Worm (Caenorhabditis elegans) whole organism, early embryonic: Measurements from ENCODE around the gene mrp-6.

Experiments used
- F13C5.2 ChIP-seq: sonication (generic microtip); optimal IDR thresholded peaks from 2 replicates; lab custom pipeline; 2017; ENCODE audit warnings: mild to moderate bottlenecking, missing genetic modification characterization, inconsistent platforms, missing compliant biosample characterization
- aly-1 ChIP-seq: sonication (generic microtip); optimal IDR thresholded peaks from 2 replicates; lab custom pipeline; 2016; ENCODE audit warnings: missing genetic modification characterization, missing compliant biosample characterization
- ama-1 ChIP-seq: fragments of 150-350 bp; optimal IDR thresholded peaks from 2 replicates; lab custom pipeline; 2014
- ceh-13 ChIP-seq: fragments of 200-800 bp; sonication (Bioruptor generic); optimal IDR thresholded peaks from 2 replicates; lab custom pipeline; 2018; ENCODE audit warnings: mild to moderate bottlenecking, missing genetic modification characterization, missing compliant biosample characterization
- flt-1 ChIP-seq: fragments of 200-800 bp; sonication (Bioruptor generic); IDR thresholded peaks from 2 replicates; pipeline ENCODE4 v1.3.6; 2022; ENCODE audit warnings: missing genetic modification characterization, missing compliant biosample characterization
- hmg-4 ChIP-seq: fragments of 200-800 bp; sonication (Bioruptor generic); optimal IDR thresholded peaks from 2 replicates; lab custom pipeline; 2018; ENCODE audit warnings: mild to moderate bottlenecking, missing genetic modification characterization, missing compliant biosample characterization
- pes-1 ChIP-seq: fragments of 200-800 bp; sonication (Bioruptor generic); IDR thresholded peaks from 2 replicates; pipeline ENCODE4 v1.3.6; 2022; ENCODE audit warnings: missing genetic modification reagents, missing genetic modification characterization, missing compliant biosample characterization
- sea-1 ChIP-seq: fragments of 200-800 bp; sonication (Bioruptor generic); conservative IDR thresholded peaks from 2 replicates; pipeline ENCODE4 v1.3.6; 2022; ENCODE audit warnings: missing genetic modification characterization, missing compliant biosample characterization

DNA sequence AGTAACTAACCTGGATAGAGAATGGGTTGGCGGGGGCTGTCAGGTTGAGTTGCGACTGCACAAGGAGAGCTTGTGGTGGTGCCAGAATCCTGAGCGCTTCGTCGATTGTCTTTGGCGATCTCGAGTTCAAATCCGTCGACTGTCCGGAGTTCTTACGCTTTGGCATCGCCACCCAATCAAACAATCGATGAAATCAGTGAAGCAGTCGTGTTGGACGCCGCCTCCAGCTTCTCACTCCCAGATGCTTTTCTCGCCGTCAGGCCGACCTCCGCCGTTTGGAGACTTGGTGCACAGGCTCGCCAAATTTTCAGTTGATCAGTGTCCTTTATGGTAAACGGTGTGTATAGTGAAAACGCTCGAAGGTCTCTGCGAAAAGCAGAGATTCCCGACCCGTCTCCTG lies 30.3 kb upstream of the mrp-6 start, which contains the start of the genes F20B6.10 and hpk-1:
- TF ChIP-seq ama-1 (lab: Kevin White, UChicago) (no peak), ceh-13 (GFP tag; lab: Kevin White, UChicago) (no peak), aly-1 (no peak), flt-1 (GFP tag; lab: Robert Waterston, UW) (no peak), pes-1 (no peak), sea-1 (GFP tag; lab: Robert Waterston, UW) (no peak), F13C5.2 (no peak), hmg-4 (GFP tag; lab: Kevin White, UChicago) (no peak)
